Fruit fly (Drosophila melanogaster) whole organism, embryonic: ENCODE results near the gene CG1998.

Experiments
- CG12104 ChIP-seq: fragments of 200-800 bp; sonication (Bioruptor generic); optimal IDR thresholded peaks from 3 replicates; lab custom pipeline; 2016; ENCODE audit warnings: missing biosample characterization, missing genetic modification characterization
- Eip74EF ChIP-seq, 2 experiments: fragments of 200-800 bp in 1 of 2; fragments of >200 bp in 1 of 2; sonication (Bioruptor generic) in 1 of 2; optimal IDR thresholded peaks; 2 replicates each; lab custom pipeline; 2017 to 2019; ENCODE audit warnings: missing biosample characterization in 2 of 2, missing genetic modification characterization in 2 of 2, mild to moderate bottlenecking in 1 of 2, moderate library complexity in 1 of 2
- Hr39 ChIP-seq: fragments of >200 bp; optimal IDR thresholded peaks from 2 replicates; lab custom pipeline; 2017
- cg ChIP-seq: fragments of 200-800 bp; sonication (Bioruptor generic); optimal IDR thresholded peaks from 3 replicates; lab custom pipeline; 2019; ENCODE audit warnings: missing biosample characterization, mild to moderate bottlenecking, missing genetic modification characterization, moderate library complexity
- dati ChIP-seq: fragments of 200-800 bp; sonication (Bioruptor generic); IDR thresholded peaks from 2 replicates; pipeline ENCODE4 v1.3.6; 2022; ENCODE audit warnings: missing biosample characterization, missing genetic modification characterization

- TF ChIP-seq Hr39 (no peak), cg (peak; percentile 84), CG12104 (GFP tag; lab: Kevin White, UChicago) (no peak), dati (GFP tag; lab: Robert Waterston, UW) (no peak), Eip74EF (GFP tag; optimal IDR thresholded peaks at IDR 0.05; lab: Kevin White, UChicago) (no peak)
Observed at dm6 chrX:13412941-13413613, at the start of gene CG1998, which contains the start of gene Set2.
